Worm (Caenorhabditis elegans) whole organism, L1 larva: Measurements from ENCODE around the gene Y39F10A.3.

Experiments
- C04F5.9 ChIP-seq: sonication (generic microtip); optimal IDR thresholded peaks from 2 replicates; lab custom pipeline; 2016; ENCODE audit warnings: missing genetic modification characterization, missing compliant biosample characterization
- hlh-17 ChIP-seq: fragments of 200-800 bp; sonication (Bioruptor generic); optimal IDR thresholded peaks from 2 replicates; lab custom pipeline; 2018; ENCODE audit warnings: missing genetic modification characterization, mild to moderate bottlenecking, missing compliant biosample characterization, moderate library complexity, borderline replicate concordance
- nhr-19 ChIP-seq: fragments of 200-800 bp; sonication (Bioruptor generic); conservative IDR thresholded peaks from 2 replicates; pipeline ENCODE4 v1.3.6; 2022; ENCODE audit warnings: missing genetic modification characterization, missing compliant biosample characterization
- zag-1 ChIP-seq: fragments of 150-350 bp; optimal IDR thresholded peaks from 2 replicates; lab custom pipeline; 2014; ENCODE audit warnings: missing biosample characterization, missing genetic modification characterization
- ztf-11 ChIP-seq, 2 experiments: sonication (generic microtip); optimal IDR thresholded peaks; 2 replicates each; lab custom pipeline; 2016 to 2017; ENCODE audit warnings: missing genetic modification characterization in 2 of 2, missing biosample characterization in 1 of 2, missing compliant biosample characterization in 1 of 2

DNA sequence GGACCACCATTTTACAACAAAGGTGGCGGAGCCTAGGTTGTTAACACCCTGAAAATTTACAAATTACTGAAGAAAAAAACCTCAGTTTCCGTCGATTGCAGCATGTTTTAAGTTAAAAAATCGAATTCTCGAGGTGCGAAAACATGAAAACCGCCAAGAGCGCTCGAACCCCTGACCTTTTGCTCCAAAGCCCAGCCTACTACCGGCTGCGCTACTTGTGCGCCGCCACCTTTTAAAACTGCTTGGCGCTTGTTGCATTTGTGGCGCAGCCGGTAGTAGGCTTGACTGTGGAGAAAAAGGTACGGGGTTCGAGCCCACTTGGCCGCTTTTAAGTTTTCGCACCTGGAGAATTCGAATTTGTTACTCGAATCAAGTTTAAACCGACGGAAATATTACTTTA, 32.6 kb downstream of the Y39F10A.3 start, which contains the start of gene snt-6:
- TF ChIP-seq hlh-17 (GFP tag; lab: Kevin White, UChicago), result no peak
- TF ChIP-seq zag-1 (tag; lab: Kevin White, UChicago), result no peak
- TF ChIP-seq C04F5.9 (tag; lab: Kevin White, UChicago), result no peak
- no peak for TF ChIP-seq nhr-19 (GFP tag; lab: Robert Waterston, UW)
- TF ChIP-seq ztf-11 (tag; optimal IDR thresholded peaks at IDR 0.05; lab: Kevin White, UChicago), result no peak
